Worm (Caenorhabditis elegans) whole organism, L4 larva: ENCODE results near the gene inx-10.

Experiments used
- D1046.2 ChIP-seq: fragments of 200-800 bp; sonication (Bioruptor generic); IDR thresholded peaks from 2 replicates; pipeline ENCODE4 v1.3.6; 2022; ENCODE audit warnings: missing genetic modification characterization, missing compliant biosample characterization
- F44E2.7 ChIP-seq: fragments of 200-800 bp; sonication (Bioruptor generic); IDR thresholded peaks from 2 replicates; pipeline ENCODE4 v2.1.2; 2022; ENCODE audit warnings: missing genetic modification characterization, missing compliant biosample characterization
- Y5F2A.4 ChIP-seq: fragments of 200-800 bp; sonication (Bioruptor generic); optimal IDR thresholded peaks from 2 replicates; lab custom pipeline; 2018; ENCODE audit warnings: mild to moderate bottlenecking, missing genetic modification characterization, missing compliant biosample characterization
- ces-1 ChIP-seq: fragments of 150-350 bp; sonication (generic microtip); optimal IDR thresholded peaks from 4 replicates; lab custom pipeline; 2014; ENCODE audit warnings: missing biosample characterization, missing genetic modification reagents, missing genetic modification characterization
- ctbp-1 ChIP-seq: fragments of 200-800 bp; sonication (Bioruptor generic); IDR thresholded peaks from 2 replicates; pipeline ENCODE4 v1.3.6; 2022; ENCODE audit warnings: missing genetic modification reagents, missing genetic modification characterization, missing compliant biosample characterization
- hlh-30 ChIP-seq: sonication (generic microtip); optimal IDR thresholded peaks from 2 replicates; lab custom pipeline; 2017; ENCODE audit warnings: antibody characterized with exemption, mild to moderate bottlenecking, missing genetic modification characterization, missing compliant biosample characterization; ENCODE audit not compliant: insufficient read depth
- lsy-2 ChIP-seq, 2 experiments: fragments of 150-350 bp in 1 of 2; sonication (generic microtip) in 1 of 2; optimal IDR thresholded peaks; 2 replicates each; lab custom pipeline; 2014 to 2017; ENCODE audit warnings: missing biosample characterization in 2 of 2, missing genetic modification characterization in 2 of 2
- pha-4 ChIP-seq, 2 experiments: fragments of 150-350 bp in 1 of 2; fragments of 200-800 bp in 1 of 2; sonication (Bioruptor generic) in 1 of 2; IDR thresholded peaks in 1 of 2; optimal IDR thresholded peaks in 1 of 2; 2 replicates each; pipeline versions ENCODE4 v1.3.6 to Lab custom; 2014 to 2022; ENCODE audit warnings: missing genetic modification characterization in 2 of 2, missing genetic modification reagents in 2 of 2, missing biosample characterization in 1 of 2, missing compliant biosample characterization in 1 of 2

ce11 chrV:9207377-9207776, at the start of gene inx-10:
- TF ChIP-seq hlh-30 (tag; lab: Kevin White, UChicago) (no peak), ces-1 (GFP tag; lab: Kevin White, UChicago) (no peak), lsy-2 (tag; optimal IDR thresholded peaks at IDR 0.05; lab: Kevin White, UChicago) (no peak), D1046.2 (GFP tag; lab: Robert Waterston, UW) (no peak), pha-4 (GFP tag; IDR thresholded peaks at IDR 0.05; lab: Robert Waterston, UW) (no peak), pha-4 (tag; optimal IDR thresholded peaks at IDR 0.05; lab: Kevin White, UChicago) (no peak), ctbp-1 (no peak), Y5F2A.4 (no peak), F44E2.7 (GFP tag; lab: Robert Waterston, UW) (no peak)
